Fruit fly (Drosophila melanogaster): ENCODE data around the gene js.
A peak's percentile ranks its signal among the peaks of the same experiment; 100 is the strongest.

The js gene

dm6 chr3R:16341817-16342374 lies 26.2 kb downstream of the js start, which contains the start of the genes SF2 and pad (continued):
- TF ChIP-seq pho (GFP tag; optimal IDR thresholded peaks at IDR 0.05), result peak; percentile 86
- TF ChIP-seq H15 (GFP tag; IDR thresholded peaks at IDR 0.05), result peak; percentile 51; the same call in 2 of the 3 replicates
- TF ChIP-seq CG7928 (GFP tag; optimal IDR thresholded peaks at IDR 0.05), result no peak
- TF ChIP-seq slp2 (GFP tag; optimal IDR thresholded peaks at IDR 0.05), result peak; percentile 69
- TF ChIP-seq luna (GFP tag; optimal IDR thresholded peaks at IDR 0.05), result no peak
- TF ChIP-seq CG12942 (GFP tag; optimal IDR thresholded peaks at IDR 0.05), result peak; percentile 78
- TF ChIP-seq grn (GFP tag; optimal IDR thresholded peaks at IDR 0.05), result peak; percentile 34
- peak; percentile 54 for TF ChIP-seq CG11723 (GFP tag; optimal IDR thresholded peaks at IDR 0.05)
- TF ChIP-seq bsh (GFP tag; optimal IDR thresholded peaks at IDR 0.05), result peak in 1 of 2 experiments; percentile 64
- peak; percentile 73 for TF ChIP-seq ssp (GFP tag; IDR thresholded peaks at IDR 0.05)
- no peak for TF ChIP-seq Lpt (GFP tag; optimal IDR thresholded peaks at IDR 0.05)
- no peak for TF ChIP-seq CG15479 (GFP tag; optimal IDR thresholded peaks at IDR 0.05)
- no peak for TF ChIP-seq dan (GFP tag; IDR thresholded peaks at IDR 0.05)
- TF ChIP-seq Hr51 (GFP tag; optimal IDR thresholded peaks at IDR 0.05), result peak; percentile 69 to 78
- no peak for TF ChIP-seq CkIIα-i1 (GFP tag; IDR thresholded peaks at IDR 0.05)
- TF ChIP-seq bcd (GFP tag; optimal IDR thresholded peaks at IDR 0.05), result peak; percentile 80
- TF ChIP-seq cato (GFP tag; optimal IDR thresholded peaks at IDR 0.05; ENCODE audit: borderline replicate concordance), result peak; percentile 46
- TF ChIP-seq NfI (GFP tag; optimal IDR thresholded peaks at IDR 0.05), result peak; percentile 76
- TF ChIP-seq CG8944 (GFP tag; optimal IDR thresholded peaks at IDR 0.05), result peak; percentile 66
- peak; percentile 79; the same call in 3 of the 4 replicates for TF ChIP-seq Gug (GFP tag; IDR thresholded peaks at IDR 0.05)
- TF ChIP-seq PHDP (tag; optimal IDR thresholded peaks at IDR 0.05), result peak; percentile 73
- peak; percentile 94 for TF ChIP-seq chinmo (GFP tag; IDR thresholded peaks at IDR 0.05; ENCODE audit: partially characterized antibody)
- peak; percentile 53 for TF ChIP-seq onecut (GFP tag; IDR thresholded peaks at IDR 0.05)
- TF ChIP-seq TFAM (GFP tag; optimal IDR thresholded peaks at IDR 0.05), result no peak
- peak; percentile 71 for TF ChIP-seq CG13894 (tag; optimal IDR thresholded peaks at IDR 0.05)
- peak; percentile 30 for TF ChIP-seq schlank (tag; optimal IDR thresholded peaks at IDR 0.05)
- TF ChIP-seq CG32767 (GFP tag; IDR thresholded peaks at IDR 0.05), result peak; percentile 16
- peak; percentile 7 for TF ChIP-seq CG5245 (GFP tag; optimal IDR thresholded peaks at IDR 0.05)
- TF ChIP-seq CG7786 (GFP tag; optimal IDR thresholded peaks at IDR 0.05), result peak; percentile 68
- TF ChIP-seq Jarid2 (GFP tag; optimal IDR thresholded peaks at IDR 0.05), result peak; percentile 39
- TF ChIP-seq CG4854 (GFP tag; optimal IDR thresholded peaks at IDR 0.05), result peak; percentile 60
- TF ChIP-seq CG1529 (GFP tag; optimal IDR thresholded peaks at IDR 0.05), result peak; percentile 24
- peak; percentile 17 for TF ChIP-seq oc (tag; optimal IDR thresholded peaks at IDR 0.05)
- TF ChIP-seq CG10431 (GFP tag; optimal IDR thresholded peaks at IDR 0.05), result peak; percentile 10
- no peak for TF ChIP-seq h (optimal IDR thresholded peaks at IDR 0.05)
- peak in 1 of 3 experiments; percentile 44 for TF ChIP-seq Stat92E (GFP tag; optimal IDR thresholded peaks at IDR 0.05)
- TF ChIP-seq CG16863 (GFP tag; optimal IDR thresholded peaks at IDR 0.05), result peak; percentile 75
- TF ChIP-seq Taf1 (GFP tag; IDR thresholded peaks at IDR 0.05), result 0 out of 2 replicates have a peak, but pooled peaks have one; percentile 51
- peak; percentile 80 for TF ChIP-seq bab2 (GFP tag; optimal IDR thresholded peaks at IDR 0.05)
- peak; percentile 94 for TF ChIP-seq HLH4C (GFP tag; IDR thresholded peaks at IDR 0.05; ENCODE audit: partially characterized antibody)
- TF ChIP-seq eve (GFP tag; optimal IDR thresholded peaks at IDR 0.05), result no peak
- TF ChIP-seq stc (GFP tag; IDR thresholded peaks at IDR 0.05), result no peak
- TF ChIP-seq Fer3 (tag; optimal IDR thresholded peaks at IDR 0.05), result peak; percentile 60
- TF ChIP-seq CG33213 (GFP tag; optimal IDR thresholded peaks at IDR 0.05), result peak; percentile 70
- peak; percentile 98 for TF ChIP-seq Scr (GFP tag; IDR thresholded peaks at IDR 0.05; ENCODE audit: partially characterized antibody)
- peak; percentile 80 for TF ChIP-seq CG6791 (GFP tag; IDR thresholded peaks at IDR 0.05; ENCODE audit: partially characterized antibody)
- TF ChIP-seq pnt (GFP tag; optimal IDR thresholded peaks at IDR 0.05), result peak; percentile 65
- TF ChIP-seq croc (GFP tag; conservative IDR thresholded peaks at IDR 0.05), result peak; percentile 63
- TF ChIP-seq jumu (GFP tag; optimal IDR thresholded peaks at IDR 0.05), result peak; percentile 73
- no peak for TF ChIP-seq seq (GFP tag; IDR thresholded peaks at IDR 0.05)
